Fruit fly (Drosophila melanogaster): ENCODE measurements around the gene Apc.

The Apc gene

DNA sequence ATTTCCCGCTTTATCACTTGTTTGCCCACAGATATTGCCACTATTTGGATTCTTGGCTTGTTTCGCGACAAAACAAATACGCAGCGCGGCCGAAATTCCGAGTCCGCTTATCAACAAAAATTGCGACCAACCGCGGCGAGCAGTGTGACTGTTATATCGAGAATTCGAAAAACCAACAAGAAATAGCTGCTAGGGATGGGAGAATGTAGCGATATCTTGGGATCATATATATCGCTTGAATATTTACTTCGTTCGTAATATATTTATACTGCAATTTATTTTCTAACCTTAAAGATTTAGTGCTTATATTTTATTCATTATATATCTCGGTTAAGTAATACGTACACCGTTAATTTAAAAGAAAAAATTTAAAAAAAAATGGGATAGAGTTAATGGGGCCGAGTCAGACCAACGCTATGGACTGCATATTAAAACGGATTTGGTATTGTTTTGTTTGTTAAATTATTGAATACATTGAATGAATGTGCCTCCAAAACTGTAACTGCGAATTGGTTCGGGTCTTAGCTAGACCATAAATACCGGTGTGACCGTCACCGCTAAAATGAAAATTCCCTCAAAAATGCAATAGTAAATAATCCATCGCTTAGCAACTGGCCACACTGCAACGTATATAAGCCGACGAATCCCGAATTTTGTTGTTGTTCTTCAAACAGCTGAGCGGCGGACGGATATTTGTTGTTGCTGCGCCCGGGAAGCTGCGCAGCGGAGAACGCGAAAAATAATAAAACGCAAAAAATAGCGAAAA is at the start of gene Apc, which contains the start of gene spg (continued):
- TF ChIP-seq luna (GFP tag; optimal IDR thresholded peaks at IDR 0.05) (no peak), Opbp (GFP tag; IDR thresholded peaks at IDR 0.05; ENCODE audit: partially characterized antibody) (peak; percentile 70), hbn (GFP tag; IDR thresholded peaks at IDR 0.05; ENCODE audit: partially characterized antibody) (peak; percentile 61), CG1529 (GFP tag; optimal IDR thresholded peaks at IDR 0.05) (peak; percentile 31), E2f1 (GFP tag; IDR thresholded peaks at IDR 0.05) (peak; percentile 50; the same call in 1 of the 2 replicates), ash1 (GFP tag; optimal IDR thresholded peaks at IDR 0.05) (peak; percentile 29), stwl (tag; optimal IDR thresholded peaks at IDR 0.05) (peak; percentile 34), sr (GFP tag; IDR thresholded peaks at IDR 0.05) (peak; percentile 75; the same call in 2 of the 3 replicates), CG7839 (tag; optimal IDR thresholded peaks at IDR 0.05) (peak; percentile 8), Aef1 (GFP tag; IDR thresholded peaks at IDR 0.05) (peak; percentile 77), CG33557 (GFP tag; optimal IDR thresholded peaks at IDR 0.05) (no peak), kni (GFP tag; optimal IDR thresholded peaks at IDR 0.05) (peak; percentile 16), CG15269 (tag; optimal IDR thresholded peaks at IDR 0.05) (peak; percentile 37), lab (GFP tag; optimal IDR thresholded peaks at IDR 0.05) (peak; percentile 66), zen2 (GFP tag; IDR thresholded peaks at IDR 0.05; ENCODE audit: partially characterized antibody) (no peak; the same call in 2 of the 3 replicates), unc-4 (GFP tag; IDR thresholded peaks at IDR 0.05; ENCODE audit: partially characterized antibody) (peak; percentile 72), nau (GFP tag; optimal IDR thresholded peaks at IDR 0.05) (peak; percentile 40), CG14965 (GFP tag; optimal IDR thresholded peaks at IDR 0.05; ENCODE audit: borderline replicate concordance) (no peak), CG17612 (GFP tag; IDR thresholded peaks at IDR 0.05) (no peak), CG7745 (tag; optimal IDR thresholded peaks at IDR 0.05) (no peak), gsb (GFP tag; IDR thresholded peaks at IDR 0.05) (0 out of 2 replicates have a peak, but pooled peaks have one; percentile 18), bcd (GFP tag; optimal IDR thresholded peaks at IDR 0.05) (peak; percentile 7), NK7.1 (GFP tag; optimal IDR thresholded peaks at IDR 0.05) (peak; percentile 27), trem (tag; optimal IDR thresholded peaks at IDR 0.05) (peak; percentile 51), CG10366 (GFP tag; IDR thresholded peaks at IDR 0.05) (0 out of 2 replicates have a peak, but pooled peaks have one; percentile 10), CG18476 (GFP tag; optimal IDR thresholded peaks at IDR 0.05) (peak; percentile 51), Ets65A (GFP tag) (peak; percentile 84), ems (GFP tag; optimal IDR thresholded peaks at IDR 0.05) (peak; percentile 39), lilli (GFP tag; optimal IDR thresholded peaks at IDR 0.05) (peak; percentile 34), ara (GFP tag; IDR thresholded peaks at IDR 0.05) (no peak; the same call in 1 of the 2 replicates), CG12659 (GFP tag; optimal IDR thresholded peaks at IDR 0.05) (peak; percentile 87), Bdp1 (GFP tag; optimal IDR thresholded peaks at IDR 0.05) (peak; percentile 31), oc (tag; optimal IDR thresholded peaks at IDR 0.05) (peak; percentile 17), HLH3B (GFP tag; IDR thresholded peaks at IDR 0.05) (peak; percentile 32; the same call in 1 of the 2 replicates), ro (GFP tag; IDR thresholded peaks at IDR 0.05) (no peak), gfzf (GFP tag; optimal IDR thresholded peaks at IDR 0.05) (peak; percentile 99), CG9817 (tag; optimal IDR thresholded peaks at IDR 0.05) (peak; percentile 2), CG8388 (GFP tag; optimal IDR thresholded peaks at IDR 0.05) (no peak), CG13296 (GFP tag; optimal IDR thresholded peaks at IDR 0.05) (peak; percentile 56), otp (GFP tag; IDR thresholded peaks at IDR 0.05) (0 out of 3 replicates have a peak, but pooled peaks have one; percentile 26), jumu (GFP tag; optimal IDR thresholded peaks at IDR 0.05) (no peak), CG9797 (GFP tag; optimal IDR thresholded peaks at IDR 0.05) (peak; percentile 95), CG10654 (GFP tag; optimal IDR thresholded peaks at IDR 0.05) (no peak), CG17361 (GFP tag; IDR thresholded peaks at IDR 0.05) (peak; percentile 70), CG30431 (GFP tag; optimal IDR thresholded peaks at IDR 0.05) (no peak), ERR (GFP tag; optimal IDR thresholded peaks at IDR 0.05) (no peak), vvl (GFP tag; IDR thresholded peaks at IDR 0.05) (peak; percentile 40), BEAF-32 (GFP tag; optimal IDR thresholded peaks at IDR 0.05) (peak; percentile 92)
